Worm (Caenorhabditis elegans) whole organism, L4 larva: ENCODE data around the gene F47D12.6.

Experiments
- R02D3.7 ChIP-seq: fragments of 150-350 bp; sonication (generic microtip); optimal IDR thresholded peaks from 3 replicates; lab custom pipeline; 2014; ENCODE audit warnings: missing biosample characterization, missing genetic modification characterization
- aly-2 ChIP-seq: sonication (generic microtip); optimal IDR thresholded peaks from 2 replicates; lab custom pipeline; 2018; ENCODE audit warnings: missing biosample characterization, missing genetic modification characterization
- ama-1 ChIP-seq: fragments of 150-350 bp; optimal IDR thresholded peaks from 2 replicates; lab custom pipeline; 2014; ENCODE audit warnings: inconsistent platforms, mixed read lengths
- ceh-82 ChIP-seq: sonication (generic microtip); optimal IDR thresholded peaks from 2 replicates; lab custom pipeline; 2017; ENCODE audit warnings: missing biosample characterization, missing genetic modification characterization
- hlh-30 ChIP-seq: sonication (generic microtip); optimal IDR thresholded peaks from 2 replicates; lab custom pipeline; 2017; ENCODE audit warnings: antibody characterized with exemption, mild to moderate bottlenecking, missing genetic modification characterization, missing compliant biosample characterization; ENCODE audit not compliant: insufficient read depth
- lin-1 ChIP-seq: fragments of 200-800 bp; sonication (Bioruptor generic); IDR thresholded peaks from 2 replicates; pipeline ENCODE4 v1.3.6; 2022; ENCODE audit warnings: missing genetic modification reagents, missing genetic modification characterization, missing compliant biosample characterization
- lin-29 ChIP-seq: fragments of 200-800 bp; sonication (Bioruptor generic); IDR thresholded peaks from 2 replicates; pipeline ENCODE4 v1.3.6; 2022; ENCODE audit warnings: missing genetic modification reagents, missing genetic modification characterization, missing compliant biosample characterization
- nhr-237 ChIP-seq: sonication (generic microtip); optimal IDR thresholded peaks from 2 replicates; lab custom pipeline; 2017; ENCODE audit warnings: missing biosample characterization, missing genetic modification characterization
- nhr-77 ChIP-seq: fragments of 150-350 bp; optimal IDR thresholded peaks from 2 replicates; lab custom pipeline; 2014; ENCODE audit warnings: missing biosample characterization, missing genetic modification characterization
- pha-4 ChIP-seq, 2 experiments: fragments of 150-350 bp in 1 of 2; fragments of 200-800 bp in 1 of 2; sonication (Bioruptor generic) in 1 of 2; IDR thresholded peaks in 1 of 2; optimal IDR thresholded peaks in 1 of 2; 2 replicates each; pipeline versions ENCODE4 v1.3.6 to Lab custom; 2014 to 2022; ENCODE audit warnings: missing genetic modification characterization in 2 of 2, missing genetic modification reagents in 2 of 2, missing biosample characterization in 1 of 2, missing compliant biosample characterization in 1 of 2
- rbr-2 ChIP-seq: sonication (generic microtip); optimal IDR thresholded peaks from 2 replicates; lab custom pipeline; 2016; ENCODE audit warnings: missing genotype, missing genetic modification characterization, missing compliant biosample characterization
- unc-130 ChIP-seq: sonication (generic microtip); optimal IDR thresholded peaks from 2 replicates; lab custom pipeline; 2016; ENCODE audit warnings: missing genetic modification reagents, missing genetic modification characterization, missing compliant biosample characterization

DNA sequence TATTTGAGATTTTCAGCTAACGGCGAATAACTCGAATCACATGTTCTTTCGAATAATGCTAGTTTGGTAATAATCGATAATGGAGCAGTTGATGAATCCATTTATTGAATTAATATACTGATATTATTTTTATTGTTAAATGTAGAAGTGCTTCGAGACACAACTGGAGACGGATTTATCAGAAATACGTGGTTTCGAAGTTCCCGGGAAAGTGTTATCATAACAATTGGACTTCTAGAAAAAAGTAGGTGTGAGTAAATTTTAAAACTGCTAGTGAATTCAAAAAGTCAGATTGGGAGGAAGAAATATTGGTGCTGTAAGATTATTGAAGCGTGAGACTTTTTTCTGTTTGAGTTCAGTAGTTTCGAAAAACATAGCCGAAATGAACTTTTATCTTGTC lies 27.0 kb downstream of the F47D12.6 start, which contains the start of gene srg-2:
- TF ChIP-seq ama-1 (lab: Kevin White, UChicago) (no peak), ceh-82 (tag; lab: Kevin White, UChicago) (no peak), nhr-237 (tag; lab: Kevin White, UChicago) (no peak), R02D3.7 (no peak), pha-4 (GFP tag; IDR thresholded peaks at IDR 0.05; lab: Robert Waterston, UW) (no peak), pha-4 (tag; optimal IDR thresholded peaks at IDR 0.05; lab: Kevin White, UChicago) (no peak), nhr-77 (no peak), rbr-2 (tag; lab: Kevin White, UChicago) (no peak), unc-130 (no peak), hlh-30 (tag; lab: Kevin White, UChicago) (no peak), aly-2 (tag; lab: Kevin White, UChicago) (no peak), lin-1 (GFP tag; lab: Robert Waterston, UW) (no peak), lin-29 (GFP tag; lab: Robert Waterston, UW) (no peak)
